Worm (Caenorhabditis elegans) whole organism, L2 larva: ENCODE data around the gene nhr-101.

Experiments
- F13H6.1 ChIP-seq: sonication (generic microtip); optimal IDR thresholded peaks from 2 replicates; lab custom pipeline; 2016; ENCODE audit warnings: missing genetic modification characterization, missing compliant biosample characterization
- R02D3.7 ChIP-seq: fragments of 150-350 bp; optimal IDR thresholded peaks from 2 replicates; lab custom pipeline; 2014; ENCODE audit warnings: missing biosample characterization, missing genetic modification characterization
- blmp-1 ChIP-seq: sonication (generic microtip); optimal IDR thresholded peaks from 2 replicates; lab custom pipeline; 2017; ENCODE audit warnings: missing genetic modification characterization, mild to moderate bottlenecking, missing compliant biosample characterization, antibody characterized with exemption, moderate library complexity; ENCODE audit not compliant: insufficient read depth
- crh-2 ChIP-seq: sonication (generic microtip); optimal IDR thresholded peaks from 2 replicates; lab custom pipeline; 2017; ENCODE audit warnings: missing biosample characterization, missing genetic modification characterization
- egl-27 ChIP-seq: sonication (generic microtip); optimal IDR thresholded peaks from 3 replicates; lab custom pipeline; 2017; ENCODE audit warnings: missing biosample characterization, missing genetic modification reagents, missing genetic modification characterization
- elt-1 ChIP-seq: fragments of 150-350 bp; optimal IDR thresholded peaks from 2 replicates; lab custom pipeline; 2014; ENCODE audit warnings: missing biosample characterization, missing genetic modification characterization
- gmeb-1 ChIP-seq: fragments of 150-350 bp; optimal IDR thresholded peaks from 2 replicates; lab custom pipeline; 2014; ENCODE audit warnings: missing biosample characterization, missing genetic modification characterization
- lin-39 ChIP-seq: fragments of 150-350 bp; optimal IDR thresholded peaks from 2 replicates; lab custom pipeline; 2014; ENCODE audit warnings: missing biosample characterization, missing genetic modification reagents, missing genetic modification characterization
- mab-5 ChIP-seq: fragments of 150-350 bp; optimal IDR thresholded peaks from 2 replicates; lab custom pipeline; 2014; ENCODE audit warnings: missing biosample characterization, missing genetic modification characterization
- mbf-1 ChIP-seq: sonication (generic microtip); optimal IDR thresholded peaks from 2 replicates; lab custom pipeline; 2017; ENCODE audit warnings: missing biosample characterization, missing genetic modification characterization
- mdl-1 ChIP-seq, 2 experiments: fragments of 150-350 bp in 1 of 2; sonication (generic microtip) in 1 of 2; optimal IDR thresholded peaks; 2 replicates each; lab custom pipeline; 2017; ENCODE audit warnings: missing biosample characterization in 2 of 2, missing genetic modification characterization in 2 of 2
- nhr-11 ChIP-seq: fragments of 150-350 bp; optimal IDR thresholded peaks from 2 replicates; lab custom pipeline; 2014; ENCODE audit warnings: missing biosample characterization, missing genetic modification characterization
- nhr-23 ChIP-seq: fragments of 150-350 bp; optimal IDR thresholded peaks from 2 replicates; lab custom pipeline; 2014; ENCODE audit warnings: missing biosample characterization, missing genetic modification reagents, missing genetic modification characterization
- nhr-237 ChIP-seq: fragments of 150-350 bp; optimal IDR thresholded peaks from 2 replicates; lab custom pipeline; 2014; ENCODE audit warnings: missing biosample characterization, missing genetic modification characterization
- nhr-6 ChIP-seq: fragments of 150-350 bp; optimal IDR thresholded peaks from 2 replicates; lab custom pipeline; 2014; ENCODE audit warnings: missing biosample characterization, missing genetic modification characterization
- nhr-77 ChIP-seq: fragments of 150-350 bp; optimal IDR thresholded peaks from 2 replicates; lab custom pipeline; 2014; ENCODE audit warnings: missing biosample characterization, missing genetic modification characterization
- sem-4 ChIP-seq: fragments of 150-350 bp; optimal IDR thresholded peaks from 2 replicates; lab custom pipeline; 2014; ENCODE audit warnings: missing biosample characterization, missing genetic modification reagents, missing genetic modification characterization
- skn-1 ChIP-seq: sonication (generic microtip); optimal IDR thresholded peaks from 2 replicates; lab custom pipeline; 2017; ENCODE audit warnings: missing biosample characterization, missing genetic modification characterization
- sma-9 ChIP-seq, 2 experiments: fragments of 150-350 bp in 1 of 2; sonication (generic microtip) in 1 of 2; optimal IDR thresholded peaks; 2 replicates each; lab custom pipeline; 2014 to 2016; ENCODE audit warnings: missing genetic modification characterization in 2 of 2, mild to moderate bottlenecking in 1 of 2, missing biosample characterization in 1 of 2, missing compliant biosample characterization in 1 of 2, missing genetic modification reagents in 1 of 2, moderate library complexity in 1 of 2
- unc-39 ChIP-seq: fragments of 150-350 bp; optimal IDR thresholded peaks from 2 replicates; lab custom pipeline; 2014; ENCODE audit warnings: missing biosample characterization, missing genetic modification characterization
- unc-55 ChIP-seq: fragments of 150-350 bp; sonication (generic microtip); optimal IDR thresholded peaks from 3 replicates; lab custom pipeline; 2014; ENCODE audit warnings: missing biosample characterization, missing genetic modification reagents, missing genetic modification characterization
- unc-62 ChIP-seq: fragments of 150-350 bp; optimal IDR thresholded peaks from 2 replicates; lab custom pipeline; 2014; ENCODE audit warnings: missing biosample characterization, missing genetic modification reagents, missing genetic modification characterization
- zag-1 ChIP-seq: fragments of 150-350 bp; optimal IDR thresholded peaks from 2 replicates; lab custom pipeline; 2014; ENCODE audit warnings: missing biosample characterization, missing genetic modification characterization
- ztf-1 ChIP-seq: fragments of 200-800 bp; sonication (Bioruptor generic); conservative IDR thresholded peaks from 2 replicates; pipeline ENCODE4 v1.3.6; 2022; ENCODE audit warnings: missing genetic modification characterization, missing compliant biosample characterization
- ztf-11 ChIP-seq: sonication (generic microtip); optimal IDR thresholded peaks from 2 replicates; lab custom pipeline; 2017; ENCODE audit warnings: missing biosample characterization, missing genetic modification characterization

nhr-101 gene

DNA sequence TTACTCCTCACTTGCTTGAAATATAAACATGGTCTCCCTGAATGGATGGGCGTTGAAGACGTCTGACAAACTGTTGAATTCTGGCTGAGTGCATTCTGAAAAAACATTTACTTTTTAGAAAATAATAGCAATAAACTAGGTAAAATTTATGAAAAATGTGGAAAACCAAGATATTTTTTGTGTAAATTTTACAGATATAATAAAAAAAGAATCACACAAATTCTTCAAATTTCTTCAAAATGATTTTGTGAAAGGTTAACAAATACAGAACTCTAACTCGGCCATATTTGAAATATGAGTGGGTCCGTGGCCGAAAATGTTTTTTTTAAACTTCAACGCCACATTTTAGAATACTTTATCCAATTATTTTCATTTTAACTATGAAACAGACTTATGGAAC lies 47.9 kb downstream of the nhr-101 start, which contains the start of gene glb-15:
TSS of gene glb-15 (minus strand) at position 101 of the 400 bp plus-strand sequence.
- TF ChIP-seq nhr-237 (tag; lab: Kevin White, UChicago) (no peak), ztf-11 (tag; lab: Kevin White, UChicago) (no peak), nhr-11 (tag; lab: Kevin White, UChicago) (no peak), nhr-6 (tag; lab: Kevin White, UChicago) (no peak), mab-5 (tag; lab: Kevin White, UChicago) (no peak), sma-9 (GFP tag; optimal IDR thresholded peaks at IDR 0.05; lab: Kevin White, UChicago) (no peak), sma-9 (tag; optimal IDR thresholded peaks at IDR 0.05; lab: Kevin White, UChicago) (no peak), mbf-1 (tag; lab: Kevin White, UChicago) (no peak), F13H6.1 (tag; lab: Kevin White, UChicago) (no peak), unc-55 (GFP tag; lab: Kevin White, UChicago) (no peak), crh-2 (tag; lab: Kevin White, UChicago) (no peak), unc-39 (tag; lab: Kevin White, UChicago) (no peak), gmeb-1 (tag; lab: Kevin White, UChicago) (no peak), nhr-77 (tag; lab: Kevin White, UChicago) (no peak), R02D3.7 (tag; lab: Kevin White, UChicago) (no peak), unc-62 (GFP tag; lab: Kevin White, UChicago) (no peak), zag-1 (tag; lab: Kevin White, UChicago) (no peak), ztf-1 (no peak), blmp-1 (tag; lab: Kevin White, UChicago) (no peak)

DNA sequence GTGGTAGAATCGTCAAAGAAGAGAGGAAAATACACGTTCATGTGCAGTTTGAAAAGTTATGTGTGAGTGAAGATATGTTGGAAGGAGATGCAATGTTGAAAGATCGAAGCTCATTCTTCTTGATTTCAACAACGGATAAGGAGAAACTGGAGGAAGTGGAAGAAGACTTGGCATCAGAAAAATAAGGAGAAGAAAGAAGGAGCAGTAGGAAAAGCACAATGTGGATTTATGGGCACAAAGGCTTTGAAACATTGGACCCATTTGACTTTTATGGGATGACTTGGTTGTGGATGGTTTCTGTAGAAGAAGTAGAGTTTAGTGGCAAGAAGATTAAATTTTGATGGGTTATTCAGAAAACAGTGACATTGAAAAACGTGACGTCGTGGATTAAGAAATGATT lies 49.8 kb downstream of the nhr-101 start:
- TF ChIP-seq crh-2 (tag; lab: Kevin White, UChicago) (no peak), mab-5 (tag; lab: Kevin White, UChicago) (peak; percentile 58)

DNA sequence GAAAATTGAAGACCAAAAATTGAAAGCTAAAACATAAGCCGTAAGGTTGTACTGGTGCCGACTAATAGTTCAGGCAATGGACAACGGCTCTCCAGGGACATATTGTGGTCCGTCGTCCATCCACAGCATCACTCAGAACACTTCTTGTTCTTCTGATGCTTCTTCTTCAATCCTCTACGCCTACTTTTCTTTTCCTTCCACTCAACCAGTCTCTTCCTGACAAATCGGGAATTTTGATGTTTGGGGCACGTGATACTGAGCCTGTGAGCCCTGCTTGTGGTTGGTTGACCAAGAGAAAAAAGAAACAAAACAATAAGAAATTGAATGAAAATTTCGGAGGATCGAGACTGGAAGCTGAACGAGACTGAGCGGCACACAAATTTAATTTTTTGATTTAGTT lies 51.0 kb downstream of the nhr-101 start:
- TF ChIP-seq egl-27 (tag; lab: Kevin White, UChicago) (no peak), skn-1 (no peak), sem-4 (no peak), nhr-6 (tag; lab: Kevin White, UChicago) (no peak), unc-62 (GFP tag; lab: Kevin White, UChicago) (no peak), nhr-11 (tag; lab: Kevin White, UChicago) (no peak), elt-1 (tag; lab: Kevin White, UChicago) (no peak), mab-5 (tag; lab: Kevin White, UChicago) (peak; percentile 0), R02D3.7 (tag; lab: Kevin White, UChicago) (no peak), nhr-237 (tag; lab: Kevin White, UChicago) (no peak), zag-1 (tag; lab: Kevin White, UChicago) (no peak), lin-39 (no peak), mdl-1 (tag; optimal IDR thresholded peaks at IDR 0.05; lab: Kevin White, UChicago) (peak in 1 of 2 experiments; percentile 3), nhr-23 (tag; lab: Kevin White, UChicago) (no peak)
